Fruit fly (Drosophila melanogaster) whole organism, pupa: ENCODE results near the gene TrpA1.

Source experiments
- CG10348 ChIP-seq: fragments of 200-800 bp; sonication (Bioruptor generic); IDR thresholded peaks from 2 replicates; pipeline ENCODE4 v1.3.6; 2022; ENCODE audit warnings: missing biosample characterization, missing genetic modification characterization
- CG12605 ChIP-seq: fragments of 200-800 bp; sonication (Bioruptor generic); IDR thresholded peaks from 2 replicates; pipeline ENCODE4 v1.3.6; 2022; ENCODE audit warnings: missing biosample characterization, missing genetic modification characterization
- CG13204 ChIP-seq: fragments of 200-800 bp; sonication (Bioruptor generic); optimal IDR thresholded peaks from 2 replicates; lab custom pipeline; 2018; ENCODE audit warnings: missing biosample characterization, mild to moderate bottlenecking, missing genetic modification characterization, moderate library complexity
- CG14655 ChIP-seq: fragments of 200-800 bp; sonication (Bioruptor generic); optimal IDR thresholded peaks from 3 replicates; lab custom pipeline; 2017; ENCODE audit warnings: mild to moderate bottlenecking, missing biosample characterization, missing genetic modification reagents, missing genetic modification characterization
- CG15710 ChIP-seq: fragments of 200-800 bp; sonication (Bioruptor generic); optimal IDR thresholded peaks from 2 replicates; lab custom pipeline; 2018; ENCODE audit warnings: missing biosample characterization, mild to moderate bottlenecking, missing genetic modification characterization, moderate library complexity
- CG17806 ChIP-seq: fragments of 200-800 bp; sonication (Bioruptor generic); optimal IDR thresholded peaks from 2 replicates; lab custom pipeline; 2018; ENCODE audit warnings: missing biosample characterization, mild to moderate bottlenecking, missing genetic modification characterization, moderate library complexity
- CG32121 ChIP-seq: fragments of 200-800 bp; sonication (Bioruptor generic); IDR thresholded peaks from 2 replicates; pipeline ENCODE4 v1.3.6; 2022; ENCODE audit warnings: missing biosample characterization, missing genetic modification characterization
- CG34367 ChIP-seq: fragments of 200-800 bp; sonication (Bioruptor generic); optimal IDR thresholded peaks from 2 replicates; lab custom pipeline; 2018; ENCODE audit warnings: missing biosample characterization, mild to moderate bottlenecking, missing genetic modification characterization
- CG4496 ChIP-seq: fragments of 200-800 bp; sonication (Bioruptor generic); IDR thresholded peaks from 3 replicates; pipeline ENCODE4 v1.3.6; 2022; ENCODE audit warnings: missing biosample characterization, missing genetic modification characterization
- CG8159 ChIP-seq: fragments of 200-800 bp; sonication (Bioruptor generic); optimal IDR thresholded peaks from 3 replicates; lab custom pipeline; 2018; ENCODE audit warnings: missing biosample characterization, mild to moderate bottlenecking, missing genetic modification characterization, moderate library complexity
- CG8301 ChIP-seq: fragments of 200-800 bp; sonication (Bioruptor generic); optimal IDR thresholded peaks from 2 replicates; lab custom pipeline; 2018; ENCODE audit warnings: missing biosample characterization, mild to moderate bottlenecking, missing genetic modification characterization
- CG9948 ChIP-seq: fragments of 200-800 bp; sonication (Bioruptor generic); optimal IDR thresholded peaks from 2 replicates; lab custom pipeline; 2018; ENCODE audit warnings: missing biosample characterization, mild to moderate bottlenecking, missing genetic modification characterization, moderate library complexity
- D1 ChIP-seq: fragments of 200-800 bp; sonication (Bioruptor generic); optimal IDR thresholded peaks from 2 replicates; lab custom pipeline; 2018; ENCODE audit warnings: missing biosample characterization, mild to moderate bottlenecking, missing genetic modification characterization, moderate library complexity
- EcR ChIP-seq: fragments of 200-800 bp; sonication (Bioruptor generic); optimal IDR thresholded peaks from 3 replicates; lab custom pipeline; 2019; ENCODE audit warnings: missing biosample characterization, missing genetic modification characterization, mild to moderate bottlenecking, moderate library complexity, missing genetic modification reagents
- Ets98B ChIP-seq: fragments of 200-800 bp; sonication (Bioruptor generic); IDR thresholded peaks from 2 replicates; pipeline ENCODE4 v1.3.6; 2022; ENCODE audit warnings: missing biosample characterization, missing genetic modification characterization
- Pif1A ChIP-seq: fragments of 200-800 bp; sonication (Bioruptor generic); optimal IDR thresholded peaks from 3 replicates; lab custom pipeline; 2016; ENCODE audit warnings: missing biosample characterization, missing genetic modification characterization
- Pif1B ChIP-seq: fragments of 200-800 bp; sonication (Bioruptor generic); optimal IDR thresholded peaks from 3 replicates; lab custom pipeline; 2016; ENCODE audit warnings: missing biosample characterization, missing genetic modification characterization
- Snoo ChIP-seq: fragments of 200-800 bp; sonication (Bioruptor generic); optimal IDR thresholded peaks from 3 replicates; lab custom pipeline; 2017; ENCODE audit warnings: missing biosample characterization, mild to moderate bottlenecking, missing genetic modification characterization, inconsistent platforms
- fd96Ca ChIP-seq: fragments of 200-800 bp; sonication (Bioruptor generic); IDR thresholded peaks from 3 replicates; pipeline ENCODE4 v1.3.6; 2022; ENCODE audit warnings: missing biosample characterization, missing genetic modification characterization
- gl ChIP-seq: fragments of 200-800 bp; sonication (Bioruptor generic); optimal IDR thresholded peaks from 2 replicates; lab custom pipeline; 2018; ENCODE audit warnings: missing biosample characterization, mild to moderate bottlenecking, missing genetic modification characterization
- rn ChIP-seq: fragments of 200-800 bp; sonication (Bioruptor generic); IDR thresholded peaks from 2 replicates; pipeline ENCODE4 v1.3.6; 2022; ENCODE audit warnings: missing biosample characterization, missing genetic modification characterization

The TrpA1 gene

dm6 chr3L:8929527-8929926, 24.5 kb upstream of the TrpA1 start:
- no peak for TF ChIP-seq CG32121 (GFP tag; lab: Robert Waterston, UW)
- TF ChIP-seq CG9948 (tag; lab: Kevin White, UChicago), result peak; percentile 14
- TF ChIP-seq CG14655 (GFP tag; lab: Kevin White, UChicago), result no peak
- no peak for TF ChIP-seq D1 (tag; lab: Kevin White, UChicago)
- TF ChIP-seq CG8301 (tag; lab: Kevin White, UChicago), result no peak
- TF ChIP-seq CG12605, result no peak
- TF ChIP-seq CG10348 (GFP tag; lab: Robert Waterston, UW), result no peak
- TF ChIP-seq Pif1B (GFP tag; lab: Kevin White, UChicago), result no peak
- TF ChIP-seq CG4496, result 0 out of 3 replicates have a peak, but pooled peaks have one; percentile 43
- TF ChIP-seq fd96Ca (GFP tag; lab: Robert Waterston, UW), result no peak
- TF ChIP-seq, all 21 proteins: peak for 2

- no peak for TF ChIP-seq Snoo (tag; lab: Kevin White, UChicago)
- TF ChIP-seq D1 (tag; lab: Kevin White, UChicago), result no peak
- no peak for TF ChIP-seq CG4496
- TF ChIP-seq CG14655 (GFP tag; lab: Kevin White, UChicago), result no peak
- TF ChIP-seq, all 21 proteins: peak for 0
These were observed 20.7 kb upstream of the TrpA1 start for dm6 chr3L:8925679-8926078.

- TF ChIP-seq Ets98B (GFP tag; lab: Robert Waterston, UW), result no peak
- no peak for TF ChIP-seq CG32121 (GFP tag; lab: Robert Waterston, UW)
- TF ChIP-seq gl (tag; lab: Kevin White, UChicago), result no peak
- TF ChIP-seq Pif1A (GFP tag; lab: Kevin White, UChicago), result no peak
- TF ChIP-seq CG13204, result no peak
- 0 out of 3 replicates have a peak, but pooled peaks have one; percentile 18 for TF ChIP-seq CG4496
These were observed 20.0 kb upstream of the TrpA1 start for dm6 chr3L:8924999-8925398.

- TF ChIP-seq CG15710 (tag; lab: Kevin White, UChicago) (peak; percentile 10), CG34367 (tag; lab: Kevin White, UChicago) (no peak), Pif1A (GFP tag; lab: Kevin White, UChicago) (no peak), CG9948 (tag; lab: Kevin White, UChicago) (peak; percentile 6), rn (no peak), gl (tag; lab: Kevin White, UChicago) (no peak), CG17806 (tag; lab: Kevin White, UChicago) (no peak), CG32121 (GFP tag; lab: Robert Waterston, UW) (peak; percentile 59), Ets98B (GFP tag; lab: Robert Waterston, UW) (peak; percentile 48; the same call in 1 of the 2 replicates), CG10348 (GFP tag; lab: Robert Waterston, UW) (no peak), CG14655 (GFP tag; lab: Kevin White, UChicago) (peak; percentile 29), D1 (tag; lab: Kevin White, UChicago) (no peak), CG12605 (peak; percentile 43), fd96Ca (GFP tag; lab: Robert Waterston, UW) (no peak), CG13204 (no peak), CG4496 (peak; percentile 43; the same call in 2 of the 3 replicates), CG8301 (tag; lab: Kevin White, UChicago) (no peak), Snoo (tag; lab: Kevin White, UChicago) (no peak), Pif1B (GFP tag; lab: Kevin White, UChicago) (no peak), EcR (GFP tag; lab: Kevin White, UChicago) (no peak), CG8159 (tag; lab: Kevin White, UChicago) (no peak)
These were observed 19.5 kb upstream of the TrpA1 start for dm6 chr3L:8924417-8924913.

dm6 chr3L:8920710-8921109, 15.7 kb upstream of the TrpA1 start:
- TF ChIP-seq CG8159 (tag; lab: Kevin White, UChicago), result peak; percentile 39
- peak; percentile 26 for TF ChIP-seq CG34367 (tag; lab: Kevin White, UChicago)
- TF ChIP-seq D1 (tag; lab: Kevin White, UChicago), result no peak
- peak; percentile 88 for TF ChIP-seq CG12605
- no peak for TF ChIP-seq CG13204
- peak; percentile 52 for TF ChIP-seq CG17806 (tag; lab: Kevin White, UChicago)
- TF ChIP-seq fd96Ca (GFP tag; lab: Robert Waterston, UW), result peak; percentile 91
- TF ChIP-seq CG10348 (GFP tag; lab: Robert Waterston, UW), result peak; percentile 55; the same call in 1 of the 2 replicates
- no peak for TF ChIP-seq gl (tag; lab: Kevin White, UChicago)
- TF ChIP-seq rn, result peak; percentile 66
- peak; percentile 8 for TF ChIP-seq Snoo (tag; lab: Kevin White, UChicago)
- TF ChIP-seq CG32121 (GFP tag; lab: Robert Waterston, UW), result peak; percentile 94
- peak; percentile 79 for TF ChIP-seq CG8301 (tag; lab: Kevin White, UChicago)
- peak; percentile 93 for TF ChIP-seq CG4496
- peak; percentile 80 for TF ChIP-seq Pif1A (GFP tag; lab: Kevin White, UChicago)
- peak; percentile 17 for TF ChIP-seq EcR (GFP tag; lab: Kevin White, UChicago)
- peak; percentile 34 for TF ChIP-seq Pif1B (GFP tag; lab: Kevin White, UChicago)
- TF ChIP-seq Ets98B (GFP tag; lab: Robert Waterston, UW), result peak; percentile 94
- TF ChIP-seq CG14655 (GFP tag; lab: Kevin White, UChicago), result peak; percentile 76
- peak; percentile 36 for TF ChIP-seq CG15710 (tag; lab: Kevin White, UChicago)
- TF ChIP-seq CG9948 (tag; lab: Kevin White, UChicago), result peak; percentile 53

dm6 chr3L:8919678-8920077, 14.7 kb upstream of the TrpA1 start:
- no peak for TF ChIP-seq CG12605
- no peak for TF ChIP-seq Pif1A (GFP tag; lab: Kevin White, UChicago)
- no peak for TF ChIP-seq EcR (GFP tag; lab: Kevin White, UChicago)
- TF ChIP-seq gl (tag; lab: Kevin White, UChicago), result no peak
- no peak for TF ChIP-seq Ets98B (GFP tag; lab: Robert Waterston, UW)
